Fruit fly (Drosophila melanogaster) whole organism, embryonic: ENCODE results near the gene CG6607.

Source experiments
- Atf6 ChIP-seq: fragments of 200-800 bp; sonication (Bioruptor generic); IDR thresholded peaks from 2 replicates; pipeline ENCODE4 v1.3.6; 2022; ENCODE audit warnings: missing biosample characterization, missing genetic modification characterization
- Awh ChIP-seq: fragments of 200-800 bp; sonication (Bioruptor generic); IDR thresholded peaks from 2 replicates; pipeline ENCODE4, ENCODE4 v1.3.6; 2022; ENCODE audit warnings: missing biosample characterization, missing genetic modification characterization
- CG10147 ChIP-seq: fragments of 200-800 bp; sonication (Bioruptor generic); optimal IDR thresholded peaks from 2 replicates; lab custom pipeline; 2019; ENCODE audit warnings: missing biosample characterization, mild to moderate bottlenecking, missing genetic modification characterization, moderate library complexity
- CG1024 ChIP-seq: fragments of 200-800 bp; sonication (Bioruptor generic); IDR thresholded peaks from 2 replicates; pipeline ENCODE4 v1.3.6; 2022; ENCODE audit warnings: missing biosample characterization, missing genetic modification characterization
- CG11398 ChIP-seq: fragments of 200-800 bp; sonication (Bioruptor generic); optimal IDR thresholded peaks from 2 replicates; lab custom pipeline; 2016; ENCODE audit warnings: missing biosample characterization, missing genetic modification characterization
- CG11695 ChIP-seq: fragments of 200-800 bp; sonication (Bioruptor generic); IDR thresholded peaks from 3 replicates; pipeline ENCODE4 v1.3.6; 2022; ENCODE audit warnings: missing biosample characterization, missing genetic modification characterization
- CG12769 ChIP-seq: fragments of 200-800 bp; sonication (Bioruptor generic); optimal IDR thresholded peaks from 2 replicates; lab custom pipeline; 2019; ENCODE audit warnings: missing biosample characterization, mild to moderate bottlenecking, missing genetic modification characterization, moderate library complexity
- CG13624 ChIP-seq: fragments of 200-800 bp; sonication (Bioruptor generic); optimal IDR thresholded peaks from 2 replicates; lab custom pipeline; 2016; ENCODE audit warnings: missing biosample characterization, missing genetic modification characterization
- CG13894 ChIP-seq: fragments of 200-800 bp; sonication (Bioruptor generic); optimal IDR thresholded peaks from 3 replicates; lab custom pipeline; 2018; ENCODE audit warnings: missing biosample characterization, mild to moderate bottlenecking, missing genetic modification characterization, moderate library complexity
- CG15479 ChIP-seq: fragments of 200-800 bp; sonication (Bioruptor generic); optimal IDR thresholded peaks from 3 replicates; lab custom pipeline; 2019; ENCODE audit warnings: missing biosample characterization, mild to moderate bottlenecking, missing genetic modification characterization, moderate library complexity
- CG18599 ChIP-seq: fragments of 200-800 bp; sonication (Bioruptor generic); optimal IDR thresholded peaks from 3 replicates; lab custom pipeline; 2017; ENCODE audit warnings: missing biosample characterization, missing genetic modification characterization, mild to moderate bottlenecking, moderate library complexity, missing genetic modification reagents
- CG30020 ChIP-seq: fragments of 200-800 bp; optimal IDR thresholded peaks from 2 replicates; lab custom pipeline; 2019; ENCODE audit warnings: missing biosample characterization, mild to moderate bottlenecking, missing genetic modification characterization, moderate library complexity
- CG34224 ChIP-seq: fragments of 200-800 bp; sonication (Bioruptor generic); IDR thresholded peaks from 3 replicates; pipeline ENCODE4 v1.3.6; 2022; ENCODE audit warnings: missing biosample characterization, missing genetic modification characterization; ENCODE audit not compliant: partially characterized antibody
- CG34376 ChIP-seq: fragments of 200-800 bp; sonication (Bioruptor generic); optimal IDR thresholded peaks from 2 replicates; lab custom pipeline; 2018; ENCODE audit warnings: missing biosample characterization, mild to moderate bottlenecking, missing genetic modification characterization
- CG6254 ChIP-seq: fragments of 200-800 bp; sonication (Bioruptor generic); optimal IDR thresholded peaks from 3 replicates; lab custom pipeline; 2017; ENCODE audit warnings: mild to moderate bottlenecking, missing biosample characterization, missing genetic modification reagents, missing genetic modification characterization
- CG7271 ChIP-seq: fragments of 200-800 bp; sonication (Bioruptor generic); optimal IDR thresholded peaks from 2 replicates; lab custom pipeline; 2018; ENCODE audit warnings: missing biosample characterization, mild to moderate bottlenecking, missing genetic modification characterization, moderate library complexity
- CG7372 ChIP-seq: fragments of 200-800 bp; sonication (Bioruptor generic); IDR thresholded peaks from 2 replicates; pipeline ENCODE4 v1.3.6; 2022; ENCODE audit warnings: missing biosample characterization, missing genetic modification characterization
- CG7745 ChIP-seq: fragments of 200-800 bp; sonication (Bioruptor generic); optimal IDR thresholded peaks from 2 replicates; lab custom pipeline; 2018; ENCODE audit warnings: missing biosample characterization, mild to moderate bottlenecking, missing genetic modification characterization, moderate library complexity
- CG7839 ChIP-seq: fragments of 200-800 bp; sonication (Bioruptor generic); optimal IDR thresholded peaks from 3 replicates; lab custom pipeline; 2018; ENCODE audit warnings: missing biosample characterization, mild to moderate bottlenecking, missing genetic modification characterization, moderate library complexity
- D ChIP-seq, 2 experiments: fragments of 200-800 bp in 1 of 2; fragments of >200 bp in 1 of 2; sonication (Bioruptor generic) in 1 of 2; optimal IDR thresholded peaks; 2 replicates in 1 of 2; 3 replicates in 1 of 2; lab custom pipeline; 2017; ENCODE audit warnings: mild to moderate bottlenecking in 1 of 2, missing biosample characterization in 1 of 2, missing genetic modification characterization in 1 of 2, missing genetic modification reagents in 1 of 2
- Doc2 ChIP-seq: fragments of 200-800 bp; sonication (Bioruptor generic); IDR thresholded peaks from 2 replicates; pipeline ENCODE4 v1.3.6; 2022; ENCODE audit warnings: missing biosample characterization, missing genetic modification characterization
- E2f1 ChIP-seq: fragments of 200-800 bp; sonication (Bioruptor generic); IDR thresholded peaks from 2 replicates; pipeline ENCODE4 v1.3.6; 2022; ENCODE audit warnings: missing biosample characterization, missing genetic modification characterization
- Elba2 ChIP-seq: fragments of 200-800 bp; sonication (Bioruptor generic); optimal IDR thresholded peaks from 3 replicates; lab custom pipeline; 2016; ENCODE audit warnings: missing biosample characterization, missing genetic modification characterization
- H15 ChIP-seq: fragments of 200-800 bp; sonication (Bioruptor generic); IDR thresholded peaks from 3 replicates; pipeline ENCODE4 v1.3.6; 2022; ENCODE audit warnings: missing biosample characterization, missing genetic modification characterization
- Jarid2 ChIP-seq: fragments of 200-800 bp; sonication (Bioruptor generic); optimal IDR thresholded peaks from 3 replicates; lab custom pipeline; 2017; ENCODE audit warnings: mild to moderate bottlenecking, missing biosample characterization, missing genetic modification reagents, missing genetic modification characterization
- Med ChIP-seq: fragments of 200-800 bp; sonication (Bioruptor generic); peaks from one replicate; lab custom pipeline; 2016; ENCODE audit warnings: missing biosample characterization, missing genetic modification characterization, mild to moderate bottlenecking, inconsistent platforms, moderate library complexity
- Oli ChIP-seq: fragments of 200-800 bp; sonication (Bioruptor generic); optimal IDR thresholded peaks from 2 replicates; lab custom pipeline; 2018; ENCODE audit warnings: missing biosample characterization, mild to moderate bottlenecking, missing genetic modification characterization, moderate library complexity
- Pdp1 ChIP-seq, 2 experiments: fragments of 200-800 bp; sonication (Bioruptor generic); optimal IDR thresholded peaks; 3 replicates each; lab custom pipeline; 2016; ENCODE audit warnings: missing biosample characterization in 2 of 2, missing genetic modification characterization in 2 of 2, mild to moderate bottlenecking in 1 of 2, moderate library complexity in 1 of 2
- Rx ChIP-seq: fragments of 200-800 bp; sonication (Bioruptor generic); IDR thresholded peaks from 2 replicates; pipeline ENCODE4 v1.3.6; 2022; ENCODE audit warnings: missing biosample characterization, missing genetic modification characterization
- abd-A ChIP-seq: fragments of 200-800 bp; sonication (Bioruptor generic); optimal IDR thresholded peaks from 3 replicates; lab custom pipeline; 2019; ENCODE audit warnings: missing biosample characterization, mild to moderate bottlenecking, missing genetic modification characterization, moderate library complexity
- bab2 ChIP-seq: fragments of 200-800 bp; sonication (Bioruptor generic); optimal IDR thresholded peaks from 2 replicates; lab custom pipeline; 2016; ENCODE audit warnings: missing biosample characterization, missing genetic modification characterization
- bbx ChIP-seq: fragments of 200-800 bp; sonication (Bioruptor generic); IDR thresholded peaks from 2 replicates; pipeline ENCODE4 v1.3.6; 2022; ENCODE audit warnings: missing biosample characterization, missing genetic modification characterization; ENCODE audit not compliant: partially characterized antibody
- btn ChIP-seq: fragments of 200-800 bp; sonication (Bioruptor generic); optimal IDR thresholded peaks from 2 replicates; lab custom pipeline; 2016; ENCODE audit warnings: missing biosample characterization, missing genetic modification characterization
- chinmo ChIP-seq: fragments of 200-800 bp; sonication (Bioruptor generic); IDR thresholded peaks from 4 replicates; pipeline ENCODE4 v1.3.6; 2022; ENCODE audit warnings: missing biosample characterization, missing genetic modification characterization; ENCODE audit not compliant: partially characterized antibody
- crol ChIP-seq: fragments of 200-800 bp; sonication (Bioruptor generic); IDR thresholded peaks from 2 replicates; pipeline ENCODE4 v1.3.6; 2022; ENCODE audit warnings: missing biosample characterization, missing genetic modification characterization
- cwo ChIP-seq: fragments of 200-800 bp; sonication (Bioruptor generic); optimal IDR thresholded peaks from 3 replicates; lab custom pipeline; 2017; ENCODE audit warnings: missing biosample characterization, missing genetic modification characterization, mild to moderate bottlenecking, moderate library complexity, missing genetic modification reagents
- dan ChIP-seq: fragments of 200-800 bp; sonication (Bioruptor generic); IDR thresholded peaks from 2 replicates; pipeline ENCODE4 v1.3.6; 2022; ENCODE audit warnings: missing biosample characterization, missing genetic modification characterization
- dati ChIP-seq: fragments of 200-800 bp; sonication (Bioruptor generic); IDR thresholded peaks from 2 replicates; pipeline ENCODE4 v1.3.6; 2022; ENCODE audit warnings: missing biosample characterization, missing genetic modification characterization
- exex ChIP-seq: fragments of 200-800 bp; sonication (Bioruptor generic); optimal IDR thresholded peaks from 4 replicates; lab custom pipeline; 2018; ENCODE audit warnings: missing biosample characterization, mild to moderate bottlenecking, missing genetic modification characterization, moderate library complexity
- kni ChIP-seq: fragments of 200-800 bp; sonication (Bioruptor generic); optimal IDR thresholded peaks from 3 replicates; lab custom pipeline; 2017; ENCODE audit warnings: mild to moderate bottlenecking, missing biosample characterization, missing genetic modification reagents, missing genetic modification characterization
- lov ChIP-seq, 2 experiments: fragments of 200-800 bp in 1 of 2; fragments of >200 bp in 1 of 2; sonication (Bioruptor generic) in 1 of 2; IDR thresholded peaks in 1 of 2; optimal IDR thresholded peaks in 1 of 2; 2 replicates in 1 of 2; 3 replicates in 1 of 2; pipeline versions ENCODE4 v1.3.6 to Lab custom; 2017 to 2022; ENCODE audit warnings: missing biosample characterization in 1 of 2, missing genetic modification characterization in 1 of 2
- oc ChIP-seq: fragments of 200-800 bp; sonication (Bioruptor generic); optimal IDR thresholded peaks from 2 replicates; lab custom pipeline; 2018; ENCODE audit warnings: missing biosample characterization, mild to moderate bottlenecking, missing genetic modification characterization, moderate library complexity
- rib ChIP-seq: fragments of 200-800 bp; sonication (Bioruptor generic); IDR thresholded peaks from 2 replicates; pipeline ENCODE4 v1.3.6; 2022; ENCODE audit warnings: missing biosample characterization, missing genetic modification characterization
- sens-2 ChIP-seq: fragments of 200-800 bp; sonication (Bioruptor generic); IDR thresholded peaks from 2 replicates; pipeline ENCODE4 v1.3.6; 2022; ENCODE audit warnings: missing biosample characterization, missing genetic modification characterization
- sim ChIP-seq: fragments of 200-800 bp; sonication (Bioruptor generic); IDR thresholded peaks from 2 replicates; pipeline ENCODE4 v1.3.6; 2022; ENCODE audit warnings: missing biosample characterization, missing genetic modification characterization
- so ChIP-seq: fragments of 200-800 bp; sonication (Bioruptor generic); IDR thresholded peaks from 3 replicates; pipeline ENCODE4 v1.3.6; 2022; ENCODE audit warnings: missing biosample characterization, missing genetic modification characterization
- sug ChIP-seq: fragments of 200-800 bp; optimal IDR thresholded peaks from 2 replicates; lab custom pipeline; 2019; ENCODE audit warnings: missing biosample characterization, mild to moderate bottlenecking, missing genetic modification characterization, moderate library complexity
- vvl ChIP-seq: fragments of 200-800 bp; sonication (Bioruptor generic); IDR thresholded peaks from 2 replicates; pipeline ENCODE4 v1.3.6; 2022; ENCODE audit warnings: missing biosample characterization, missing genetic modification characterization

Gene CG6607

DNA sequence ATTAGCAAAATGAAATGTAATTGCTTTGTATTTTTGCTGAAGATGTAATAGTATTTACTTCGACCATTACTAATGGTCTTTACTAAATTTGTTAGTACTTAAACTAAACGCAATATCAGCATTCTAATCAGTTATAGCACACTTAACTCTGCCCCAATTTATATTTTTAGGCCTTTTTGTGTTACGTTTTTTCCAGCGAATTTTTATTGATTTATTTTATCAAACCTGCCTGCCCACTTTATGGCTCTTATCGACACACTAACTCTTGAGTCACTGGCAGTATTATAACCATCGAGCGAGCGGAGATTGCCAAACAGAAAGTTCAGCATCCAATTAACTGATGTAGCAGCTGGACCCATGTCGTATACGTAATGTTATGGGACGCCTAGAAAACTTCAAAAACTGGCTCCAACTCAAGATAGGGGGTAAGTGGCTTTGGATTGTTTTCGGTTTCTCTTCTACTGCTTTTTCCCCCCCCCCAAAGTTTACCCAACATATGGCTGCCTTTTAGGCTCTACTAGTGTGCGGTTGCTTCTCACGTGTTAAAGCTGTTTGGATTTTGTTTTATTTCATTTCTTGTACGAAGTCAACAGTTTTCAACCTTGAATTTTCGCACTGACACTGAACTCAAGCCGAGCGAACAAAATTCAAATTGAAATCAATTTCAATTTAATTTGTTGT, 42.0 kb downstream of the CG6607 start (continued):
- TF ChIP-seq CG34224 (GFP tag; lab: Robert Waterston, UW) (no peak), lov (optimal IDR thresholded peaks at IDR 0.05; lab: Kevin White, UChicago) (no peak), lov (GFP tag; IDR thresholded peaks at IDR 0.05; lab: Robert Waterston, UW) (peak; percentile 14; the same call in 1 of the 3 replicates), sug (tag; lab: Kevin White, UChicago) (peak; percentile 46), cwo (GFP tag; lab: Kevin White, UChicago) (peak; percentile 77), Pdp1 (GFP tag; optimal IDR thresholded peaks at IDR 0.05; lab: Kevin White, UChicago) (peak in 1 of 2 experiments; percentile 78), Elba2 (GFP tag; lab: Kevin White, UChicago) (no peak), abd-A (tag; lab: Kevin White, UChicago) (peak; percentile 68), CG1024 (GFP tag; lab: Robert Waterston, UW) (no peak), CG7271 (tag; lab: Kevin White, UChicago) (no peak), H15 (GFP tag; lab: Robert Waterston, UW) (no peak), D (optimal IDR thresholded peaks at IDR 0.05; lab: Kevin White, UChicago) (no peak), D (GFP tag; optimal IDR thresholded peaks at IDR 0.05; lab: Kevin White, UChicago) (no peak), CG13624 (GFP tag; lab: Kevin White, UChicago) (no peak), CG7839 (tag; lab: Kevin White, UChicago) (no peak), Doc2 (GFP tag; lab: Robert Waterston, UW) (no peak), CG7372 (GFP tag; lab: Robert Waterston, UW) (0 out of 2 replicates have a peak, but pooled peaks have one; percentile 36), dan (GFP tag; lab: Robert Waterston, UW) (no peak), Oli (tag; lab: Kevin White, UChicago) (no peak), CG7745 (tag; lab: Kevin White, UChicago) (no peak), CG15479 (no peak), E2f1 (GFP tag; lab: Robert Waterston, UW) (no peak), CG34376 (peak; percentile 13), btn (GFP tag; lab: Kevin White, UChicago) (no peak), CG12769 (tag; lab: Kevin White, UChicago) (peak; percentile 82), rib (GFP tag; lab: Robert Waterston, UW) (no peak; the same call in 1 of the 2 replicates), Rx (GFP tag; lab: Robert Waterston, UW) (no peak), CG11695 (GFP tag; lab: Robert Waterston, UW) (no peak), bab2 (GFP tag; lab: Kevin White, UChicago) (no peak), CG30020 (tag; lab: Kevin White, UChicago) (no peak), CG10147 (GFP tag; lab: Kevin White, UChicago) (peak; percentile 7), sim (GFP tag; lab: Robert Waterston, UW) (no peak), so (GFP tag; lab: Robert Waterston, UW) (no peak), bbx (GFP tag; lab: Robert Waterston, UW) (no peak), CG13894 (tag; lab: Kevin White, UChicago) (peak; percentile 81), CG6254 (GFP tag; lab: Kevin White, UChicago) (peak; percentile 7), kni (GFP tag; lab: Kevin White, UChicago) (no peak), vvl (no peak; the same call in 1 of the 2 replicates), CG11398 (no peak), crol (GFP tag; lab: Robert Waterston, UW) (peak; percentile 70), exex (tag; lab: Kevin White, UChicago) (peak; percentile 44), Med (GFP tag; lab: Kevin White, UChicago) (peak; percentile 52), sens-2 (no peak), Awh (GFP tag; lab: Robert Waterston, UW) (peak; percentile 75), Jarid2 (GFP tag; lab: Kevin White, UChicago) (no peak), oc (peak; percentile 63), chinmo (GFP tag; lab: Robert Waterston, UW) (peak; percentile 7; the same call in 1 of the 4 replicates), CG18599 (GFP tag; lab: Kevin White, UChicago) (no peak), dati (GFP tag; lab: Robert Waterston, UW) (no peak), Atf6 (GFP tag; lab: Robert Waterston, UW) (no peak)
